Worm (Caenorhabditis elegans): ENCODE data around the gene nhr-254.

- TF ChIP-seq nhr-25 (tag; optimal IDR thresholded peaks at IDR 0.05) (no peak), C34F6.9 (tag; optimal IDR thresholded peaks at IDR 0.05) (no peak), zag-1 (tag; optimal IDR thresholded peaks at IDR 0.05) (no peak), egl-27 (tag; optimal IDR thresholded peaks at IDR 0.05) (no peak), skn-1 (tag; optimal IDR thresholded peaks at IDR 0.05) (no peak), ama-1 (optimal IDR thresholded peaks at IDR 0.05) (no peak), nhr-77 (tag; optimal IDR thresholded peaks at IDR 0.05) (no peak), unc-39 (tag; optimal IDR thresholded peaks at IDR 0.05) (no peak)
These were observed 45.7 kb downstream of the nhr-254 start, which contains the start of gene B0554.1 for ce11 chrV:438094-438493.

Data from whole organism, L2 larva.